Worm (Caenorhabditis elegans) whole organism, L3 larva: Measurements from ENCODE around the gene F13H10.9.

ENCODE experiments used
- elt-2 ChIP-seq: sonication (generic microtip); optimal IDR thresholded peaks from 2 replicates; lab custom pipeline; 2016; ENCODE audit warnings: missing genetic modification reagents, mild to moderate bottlenecking, missing genetic modification characterization, missing compliant biosample characterization
- elt-3 ChIP-seq, 3 experiments: fragments of 150-350 bp in 1 of 3; sonication (generic microtip) in 2 of 3; optimal IDR thresholded peaks; 2 replicates in 2 of 3; 4 replicates in 1 of 3; lab custom pipeline; 2014 to 2017; ENCODE audit warnings: missing biosample characterization in 3 of 3, missing genetic modification characterization in 3 of 3
- fkh-10 ChIP-seq: sonication (generic microtip); optimal IDR thresholded peaks from 2 replicates; lab custom pipeline; 2017; ENCODE audit warnings: missing biosample characterization, missing genetic modification reagents, missing genetic modification characterization
- nfya-1 ChIP-seq: sonication (generic microtip); optimal IDR thresholded peaks from 2 replicates; lab custom pipeline; 2017; ENCODE audit warnings: missing genetic modification characterization, mild to moderate bottlenecking, missing compliant biosample characterization, antibody characterized with exemption, moderate library complexity; ENCODE audit not compliant: insufficient read depth
- sea-2 ChIP-seq: fragments of 150-350 bp; sonication (generic microtip); optimal IDR thresholded peaks from 4 replicates; lab custom pipeline; 2014; ENCODE audit warnings: missing biosample characterization, missing genetic modification reagents, missing genetic modification characterization
- snpc-4 ChIP-seq: fragments of 150-350 bp; optimal IDR thresholded peaks from 2 replicates; lab custom pipeline; 2014; ENCODE audit warnings: missing biosample characterization, missing genetic modification characterization
- unc-62 ChIP-seq: fragments of 150-350 bp; sonication (generic microtip); optimal IDR thresholded peaks from 4 replicates; lab custom pipeline; 2014; ENCODE audit warnings: missing biosample characterization, missing genetic modification reagents, missing genetic modification characterization
- zag-1 ChIP-seq: fragments of 150-350 bp; optimal IDR thresholded peaks from 2 replicates; lab custom pipeline; 2014; ENCODE audit warnings: missing biosample characterization, missing genetic modification characterization
- ztf-11 ChIP-seq: fragments of 150-350 bp; optimal IDR thresholded peaks from 2 replicates; lab custom pipeline; 2014; ENCODE audit warnings: missing biosample characterization, missing genetic modification characterization

DNA sequence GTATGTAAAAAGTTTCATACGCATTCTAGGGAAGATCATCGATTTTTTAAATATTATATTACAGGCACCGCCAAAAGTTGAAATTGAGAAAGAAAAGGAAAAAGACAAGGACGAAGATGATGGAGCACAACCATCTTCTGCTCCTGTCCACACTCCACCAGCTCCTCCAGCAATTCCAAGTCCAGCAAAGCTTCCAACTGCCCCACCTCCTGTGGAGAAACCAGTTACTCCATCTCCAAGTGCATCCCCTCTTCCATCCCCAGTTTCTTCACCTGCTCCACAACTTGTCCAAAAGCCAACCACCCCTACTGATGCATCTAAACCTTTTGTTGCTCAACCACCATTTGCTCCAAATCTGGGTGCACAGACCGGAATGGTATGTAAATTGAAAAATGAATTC, 50.2 kb downstream of the F13H10.9 start:
- TF ChIP-seq elt-3 (tag; optimal IDR thresholded peaks at IDR 0.05; lab: Kevin White, UChicago) (no peak), snpc-4 (tag; lab: Kevin White, UChicago) (no peak), unc-62 (GFP tag; lab: Kevin White, UChicago) (no peak), fkh-10 (GFP tag; lab: Kevin White, UChicago) (no peak), zag-1 (tag; lab: Kevin White, UChicago) (no peak), elt-2 (no peak), ztf-11 (tag; lab: Kevin White, UChicago) (no peak), nfya-1 (tag; lab: Kevin White, UChicago) (no peak), sea-2 (GFP tag; lab: Kevin White, UChicago) (no peak)
